Worm (Caenorhabditis elegans): Measurements from ENCODE around the gene memi-3.

DNA sequence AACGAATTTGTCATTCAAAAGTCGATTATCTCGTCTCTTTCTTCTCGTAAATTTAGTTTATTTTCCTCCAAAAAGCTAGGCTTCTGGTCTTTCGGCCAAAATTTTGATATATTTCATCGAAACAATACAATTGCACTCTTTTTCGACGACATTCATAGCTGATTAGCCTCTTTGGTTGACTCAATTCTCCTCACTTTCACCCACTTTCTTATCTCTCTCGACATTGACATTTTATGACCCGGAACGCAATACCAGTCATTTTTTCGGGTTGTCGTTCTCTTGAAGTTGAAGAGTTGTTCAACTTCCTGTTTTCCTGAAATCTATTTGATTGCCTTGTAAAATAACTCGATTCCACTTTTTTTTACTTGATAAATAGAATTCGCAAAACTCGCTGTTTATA lies 31.4 kb upstream of the memi-3 start:
- no peak for TF ChIP-seq ref-1 (GFP tag; conservative IDR thresholded peaks at IDR 0.05)
- no peak for TF ChIP-seq flt-1 (GFP tag; IDR thresholded peaks at IDR 0.05)
- no peak for TF ChIP-seq med-1 (GFP tag; optimal IDR thresholded peaks at IDR 0.05; ENCODE audit: insufficient read depth)
- no peak for TF ChIP-seq klf-2 (GFP tag; conservative IDR thresholded peaks at IDR 0.05)
- no peak for TF ChIP-seq ztf-29 (GFP tag; IDR thresholded peaks at IDR 0.05)
- no peak for TF ChIP-seq ztf-23 (GFP tag; IDR thresholded peaks at IDR 0.05)
- no peak for TF ChIP-seq cog-1 (tag; optimal IDR thresholded peaks at IDR 0.05)

Data from whole organism, midembryonic.